Worm (Caenorhabditis elegans): ENCODE results near the gene C07H6.9.

C07H6.9 gene

DNA sequence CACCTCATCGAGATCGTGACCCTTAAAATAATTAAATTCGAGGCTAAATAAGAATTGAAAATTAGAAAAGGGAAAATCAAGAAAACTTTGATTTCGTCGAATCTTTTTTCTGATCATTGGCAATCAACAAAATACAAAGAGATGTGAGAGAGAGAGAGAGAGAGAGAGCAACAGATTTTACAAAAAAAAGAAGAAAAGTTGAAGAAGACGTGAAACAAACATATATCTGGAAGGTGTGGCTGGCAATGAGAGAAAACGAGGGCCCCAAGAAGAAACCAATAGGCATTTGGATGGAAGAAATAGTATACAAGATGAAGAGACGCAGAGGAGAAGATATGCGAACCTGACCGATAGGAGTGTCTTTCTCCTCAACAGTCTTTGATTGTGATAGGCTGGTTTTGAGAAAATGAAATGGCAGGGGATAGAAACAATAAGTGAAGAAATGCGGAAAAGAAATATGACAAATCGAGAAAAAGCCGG, 10.2 kb downstream of the C07H6.9 start, which contains the start of gene mup-4:
TSS of gene mup-4 (minus strand) at position 51 of the 480 bp plus-strand sequence.
- peak; percentile 43 for TF ChIP-seq nhr-20 (tag; optimal IDR thresholded peaks at IDR 0.05)
- peak; percentile 17 for TF ChIP-seq tbx-2 (tag; optimal IDR thresholded peaks at IDR 0.05)
- peak; percentile 4 to 21 for TF ChIP-seq lsy-2 (tag; optimal IDR thresholded peaks at IDR 0.05)
- TF ChIP-seq fkh-4 (tag; optimal IDR thresholded peaks at IDR 0.05; ENCODE audit: borderline replicate concordance): no peak
- TF ChIP-seq nhr-85 (tag): peak; percentile 85
- TF ChIP-seq pag-3 (tag; optimal IDR thresholded peaks at IDR 0.05; ENCODE audit: borderline replicate concordance, insufficient read depth): peak; percentile 91
- no peak for TF ChIP-seq ceh-82 (tag; optimal IDR thresholded peaks at IDR 0.05)
- TF ChIP-seq ceh-88 (GFP tag; IDR thresholded peaks at IDR 0.05): no peak
- 0 out of 2 replicates have a peak, but pooled peaks have one; percentile 11 for TF ChIP-seq grh-1 (GFP tag; IDR thresholded peaks at IDR 0.05)
- TF ChIP-seq lin-14 (GFP tag; optimal IDR thresholded peaks at IDR 0.05): peak; percentile 72
- TF ChIP-seq isw-1 (GFP tag; IDR thresholded peaks at IDR 0.05): no peak
- peak; percentile 65 for TF ChIP-seq blmp-1 (tag; optimal IDR thresholded peaks at IDR 0.05)
- TF ChIP-seq elt-3 (tag; optimal IDR thresholded peaks at IDR 0.05): peak in 4 of 6 experiments; percentile 11 to 65 (median 39)
- TF ChIP-seq nhr-90 (tag; optimal IDR thresholded peaks at IDR 0.05; ENCODE audit: poor library complexity): peak; percentile 39
- TF ChIP-seq nhr-71 (tag; optimal IDR thresholded peaks at IDR 0.05): peak; percentile 43
- TF ChIP-seq dpl-1 (GFP tag; optimal IDR thresholded peaks at IDR 0.05): peak in 1 of 3 experiments; percentile 15
- TF ChIP-seq snu-23 (GFP tag; optimal IDR thresholded peaks at IDR 0.05): peak; percentile 49

DNA sequence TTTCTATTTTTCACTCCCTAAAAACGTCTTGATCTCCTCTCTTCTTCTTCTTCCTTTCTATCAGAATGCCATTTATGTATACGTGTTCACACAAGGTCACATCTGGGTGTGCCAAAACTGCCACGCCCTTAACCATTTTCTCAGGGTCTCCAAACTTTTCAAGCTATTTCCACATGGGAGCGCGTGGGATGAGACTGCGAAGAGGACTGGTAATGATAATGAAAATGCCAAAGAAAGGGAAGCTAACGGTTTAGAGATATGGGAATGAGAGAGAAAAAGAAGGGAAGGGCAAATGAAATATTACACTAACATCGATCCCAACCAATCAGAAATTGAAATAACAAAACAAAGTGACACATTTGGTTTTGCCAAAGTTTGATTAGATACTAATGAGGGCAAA, 11.0 kb downstream of the C07H6.9 start:
- no peak for TF ChIP-seq ztf-4 (tag; optimal IDR thresholded peaks at IDR 0.05)
- no peak for TF ChIP-seq efl-3 (GFP tag; optimal IDR thresholded peaks at IDR 0.05)
- TF ChIP-seq skn-1 (tag; optimal IDR thresholded peaks at IDR 0.05): no peak
- TF ChIP-seq ets-5 (GFP tag; IDR thresholded peaks at IDR 0.05): no peak
- no peak for TF ChIP-seq elt-2 (tag; optimal IDR thresholded peaks at IDR 0.05)
- TF ChIP-seq pqm-1 (tag; optimal IDR thresholded peaks at IDR 0.05): no peak
- TF ChIP-seq jun-1 (tag; optimal IDR thresholded peaks at IDR 0.05): no peak
- TF ChIP-seq nhr-85 (tag): peak; percentile 96
- TF ChIP-seq unc-86 (tag; optimal IDR thresholded peaks at IDR 0.05): no peak
- TF ChIP-seq tbx-2 (tag; optimal IDR thresholded peaks at IDR 0.05): peak; percentile 37
- TF ChIP-seq nhr-90 (tag; optimal IDR thresholded peaks at IDR 0.05; ENCODE audit: poor library complexity): peak; percentile 63
- TF ChIP-seq dpl-1 (GFP tag; optimal IDR thresholded peaks at IDR 0.05): peak in 2 of 3 experiments; percentile 9 to 16
- no peak for TF ChIP-seq egl-27 (tag; optimal IDR thresholded peaks at IDR 0.05)
- no peak for TF ChIP-seq nhr-76 (tag; optimal IDR thresholded peaks at IDR 0.05)
- peak; percentile 78 for TF ChIP-seq nhr-20 (tag; optimal IDR thresholded peaks at IDR 0.05)
- TF ChIP-seq zip-4 (GFP tag; optimal IDR thresholded peaks at IDR 0.05): no peak
- peak in 1 of 2 experiments; percentile 12 for TF ChIP-seq lin-35 (GFP tag; optimal IDR thresholded peaks at IDR 0.05)
- TF ChIP-seq aly-2 (tag; optimal IDR thresholded peaks at IDR 0.05): no peak
- TF ChIP-seq Y116A8C.19 (tag; optimal IDR thresholded peaks at IDR 0.05; ENCODE audit: borderline replicate concordance): no peak
- no peak for TF ChIP-seq sptf-1 (tag; optimal IDR thresholded peaks at IDR 0.05)
- no peak for TF ChIP-seq dsc-1 (tag; optimal IDR thresholded peaks at IDR 0.05)
- no peak for TF ChIP-seq sup-37 (GFP tag; optimal IDR thresholded peaks at IDR 0.05)
- no peak for TF ChIP-seq ceh-82 (tag; optimal IDR thresholded peaks at IDR 0.05)
- TF ChIP-seq elt-3 (tag; optimal IDR thresholded peaks at IDR 0.05): peak; percentile 55 to 95 (median 86)
- TF ChIP-seq snpc-4 (tag; optimal IDR thresholded peaks at IDR 0.05): no peak
- peak; percentile 22 for TF ChIP-seq nhr-47 (tag; optimal IDR thresholded peaks at IDR 0.05)
- TF ChIP-seq lin-14 (GFP tag; optimal IDR thresholded peaks at IDR 0.05): peak; percentile 94
- no peak for TF ChIP-seq vab-15 (tag; optimal IDR thresholded peaks at IDR 0.05)
- TF ChIP-seq nhr-71 (tag; optimal IDR thresholded peaks at IDR 0.05): peak; percentile 73
- no peak for TF ChIP-seq tlp-1 (tag; optimal IDR thresholded peaks at IDR 0.05)
- peak; percentile 76 for TF ChIP-seq snu-23 (GFP tag; optimal IDR thresholded peaks at IDR 0.05)
- TF ChIP-seq nhr-84 (tag; optimal IDR thresholded peaks at IDR 0.05): no peak
- no peak for TF ChIP-seq alr-1 (tag; optimal IDR thresholded peaks at IDR 0.05; ENCODE audit: borderline replicate concordance)
- no peak for TF ChIP-seq ceh-8 (GFP tag; optimal IDR thresholded peaks at IDR 0.05)
- no peak for TF ChIP-seq lin-13 (GFP tag; optimal IDR thresholded peaks at IDR 0.05)
- no peak for TF ChIP-seq pax-3 (tag; optimal IDR thresholded peaks at IDR 0.05)
- TF ChIP-seq C04F5.9 (tag; optimal IDR thresholded peaks at IDR 0.05): no peak
- peak; percentile 59 for TF ChIP-seq mep-1 (tag; optimal IDR thresholded peaks at IDR 0.05)
- TF ChIP-seq rnt-1 (tag; optimal IDR thresholded peaks at IDR 0.05): no peak
- TF ChIP-seq grh-1 (GFP tag; IDR thresholded peaks at IDR 0.05): no peak
- no peak for TF ChIP-seq unc-30 (tag; optimal IDR thresholded peaks at IDR 0.05)
- no peak for TF ChIP-seq C34B4.2 (tag; optimal IDR thresholded peaks at IDR 0.05)
